Worm (Caenorhabditis elegans) whole organism, young adult: Measurements from ENCODE around the gene ugt-37.
A peak's percentile ranks its signal among the peaks of the same experiment; 100 is the strongest.

Experiments used
- B0019.2 ChIP-seq: fragments of 200-800 bp; sonication (Bioruptor generic); conservative IDR thresholded peaks from 2 replicates; pipeline ENCODE4 v1.3.6; 2022; ENCODE audit warnings: missing genetic modification reagents, missing genetic modification characterization, missing compliant biosample characterization
- B0035.1 ChIP-seq: sonication (generic microtip); optimal IDR thresholded peaks from 2 replicates; lab custom pipeline; 2016; ENCODE audit warnings: missing genetic modification characterization, mild to moderate bottlenecking, missing compliant biosample characterization, missing genotype, missing genetic modification reagents
- B0261.1 ChIP-seq: sonication (generic microtip); optimal IDR thresholded peaks from 2 replicates; lab custom pipeline; 2016; ENCODE audit warnings: mild to moderate bottlenecking, missing genetic modification characterization, moderate library complexity, missing compliant biosample characterization
- C17E4.6 ChIP-seq: fragments of 200-800 bp; sonication (Bioruptor generic); IDR thresholded peaks from 2 replicates; pipeline ENCODE4 v1.3.6; 2022; ENCODE audit warnings: missing genetic modification reagents, missing genetic modification characterization, missing compliant biosample characterization
- K12H6.12 ChIP-seq: fragments of 200-800 bp; sonication (Bioruptor generic); optimal IDR thresholded peaks from 2 replicates; lab custom pipeline; 2018; ENCODE audit warnings: mild to moderate bottlenecking, missing genetic modification characterization, missing compliant biosample characterization
- T26A5.8 ChIP-seq: sonication (generic microtip); optimal IDR thresholded peaks from 2 replicates; lab custom pipeline; 2016; ENCODE audit warnings: missing genetic modification characterization, missing compliant biosample characterization
- Y53G8AR.9 ChIP-seq: fragments of 200-800 bp; sonication (Bioruptor generic); conservative IDR thresholded peaks from 2 replicates; pipeline ENCODE4 v1.3.6; 2022; ENCODE audit warnings: missing genetic modification reagents, missing genetic modification characterization, missing compliant biosample characterization
- Y56A3A.18 ChIP-seq: fragments of 200-800 bp; sonication (Bioruptor generic); IDR thresholded peaks from 2 replicates; pipeline ENCODE4 v1.3.6; 2022; ENCODE audit warnings: missing genetic modification reagents, missing genetic modification characterization, missing compliant biosample characterization
- Y79H2A.3 ChIP-seq: fragments of 200-800 bp; sonication (Bioruptor generic); conservative IDR thresholded peaks from 2 replicates; pipeline ENCODE4 v1.3.6; 2022; ENCODE audit warnings: missing genetic modification reagents, missing genetic modification characterization, missing compliant biosample characterization
- akir-1 ChIP-seq: fragments of 200-800 bp; sonication (Bioruptor generic); optimal IDR thresholded peaks from 2 replicates; lab custom pipeline; 2018; ENCODE audit warnings: mild to moderate bottlenecking, missing genetic modification characterization, moderate library complexity, missing compliant biosample characterization
- athp-1 ChIP-seq: sonication (generic microtip); optimal IDR thresholded peaks from 2 replicates; lab custom pipeline; 2017; ENCODE audit warnings: mild to moderate bottlenecking, missing genetic modification characterization, missing compliant biosample characterization
- attf-3 ChIP-seq: fragments of 200-800 bp; sonication (Bioruptor generic); conservative IDR thresholded peaks from 2 replicates; pipeline ENCODE4 v1.3.6; 2022; ENCODE audit warnings: missing genetic modification reagents, missing genetic modification characterization, missing compliant biosample characterization
- bed-2 ChIP-seq: fragments of 200-800 bp; sonication (Bioruptor generic); IDR thresholded peaks from 2 replicates; pipeline ENCODE4 v1.3.6; 2022; ENCODE audit warnings: missing genetic modification reagents, missing genetic modification characterization, missing compliant biosample characterization
- cebp-2 ChIP-seq: fragments of 200-800 bp; sonication (Bioruptor generic); IDR thresholded peaks from 2 replicates; pipeline ENCODE4 v1.3.6; 2022; ENCODE audit warnings: missing genetic modification characterization, missing compliant biosample characterization
- ceh-100 ChIP-seq: fragments of 200-800 bp; sonication (Bioruptor generic); IDR thresholded peaks from 2 replicates; pipeline ENCODE4 v1.3.6; 2022; ENCODE audit warnings: missing genetic modification reagents, missing genetic modification characterization, missing compliant biosample characterization
- ceh-40 ChIP-seq: fragments of 200-800 bp; sonication (Bioruptor generic); IDR thresholded peaks from 2 replicates; pipeline ENCODE4 v1.3.6; 2022; ENCODE audit warnings: missing genetic modification characterization, missing compliant biosample characterization
- ceh-79 ChIP-seq: sonication (generic microtip); optimal IDR thresholded peaks from 2 replicates; lab custom pipeline; 2017; ENCODE audit warnings: mild to moderate bottlenecking, missing genetic modification characterization, missing compliant biosample characterization
- ceh-91 ChIP-seq: fragments of 200-800 bp; sonication (Bioruptor generic); IDR thresholded peaks from 2 replicates; pipeline ENCODE4 v1.3.6; 2022; ENCODE audit warnings: missing genetic modification reagents, missing genetic modification characterization, missing compliant biosample characterization
- chd-7 ChIP-seq: sonication (generic microtip); optimal IDR thresholded peaks from 2 replicates; lab custom pipeline; 2016; ENCODE audit warnings: mild to moderate bottlenecking, missing genetic modification characterization, moderate library complexity, missing compliant biosample characterization
- egl-44 ChIP-seq: fragments of 200-800 bp; sonication (Bioruptor generic); IDR thresholded peaks from 2 replicates; pipeline ENCODE4 v1.3.6; 2022; ENCODE audit warnings: missing genetic modification reagents, missing genetic modification characterization, missing compliant biosample characterization
- him-1 ChIP-seq: sonication (generic microtip); optimal IDR thresholded peaks from 2 replicates; lab custom pipeline; 2016; ENCODE audit warnings: missing genotype, missing genetic modification reagents, missing genetic modification characterization, missing compliant biosample characterization
- hmg-20 ChIP-seq: fragments of 200-800 bp; sonication (Bioruptor generic); IDR thresholded peaks from 2 replicates; pipeline ENCODE4 v1.3.6; 2022; ENCODE audit warnings: missing genetic modification reagents, missing genetic modification characterization, missing compliant biosample characterization
- hrde-1 ChIP-seq: sonication (generic microtip); optimal IDR thresholded peaks from 2 replicates; lab custom pipeline; 2016; ENCODE audit warnings: missing genetic modification characterization, mild to moderate bottlenecking, missing compliant biosample characterization, moderate library complexity, missing genotype, missing genetic modification reagents, borderline replicate concordance
- hsf-1 ChIP-seq: fragments of 200-800 bp; sonication (Bioruptor generic); IDR thresholded peaks from 2 replicates; pipeline ENCODE4 v1.3.6; 2022; ENCODE audit warnings: missing genetic modification reagents, missing genetic modification characterization, missing compliant biosample characterization
- lag-1 ChIP-seq: fragments of 200-800 bp; sonication (Bioruptor generic); IDR thresholded peaks from 2 replicates; pipeline ENCODE4 v1.3.6; 2022; ENCODE audit warnings: missing genetic modification reagents, missing genetic modification characterization, missing compliant biosample characterization
- let-607 ChIP-seq, 2 experiments: fragments of 200-800 bp in 1 of 2; sonication (Bioruptor generic) in 1 of 2; sonication (generic microtip) in 1 of 2; optimal IDR thresholded peaks; 2 replicates each; lab custom pipeline; 2016 to 2018; ENCODE audit warnings: mild to moderate bottlenecking in 2 of 2, missing compliant biosample characterization in 2 of 2, missing genetic modification characterization in 2 of 2, moderate library complexity in 2 of 2, missing genotype in 1 of 2
- lin-40 ChIP-seq: sonication (generic microtip); optimal IDR thresholded peaks from 2 replicates; lab custom pipeline; 2016; ENCODE audit warnings: missing genetic modification characterization, mild to moderate bottlenecking, missing compliant biosample characterization, missing genotype, missing genetic modification reagents
- lin-54 ChIP-seq: fragments of 200-800 bp; sonication (Bioruptor generic); optimal IDR thresholded peaks from 2 replicates; lab custom pipeline; 2018; ENCODE audit warnings: mild to moderate bottlenecking, missing genetic modification characterization, missing compliant biosample characterization
- lsl-1 ChIP-seq: fragments of 200-800 bp; sonication (Bioruptor generic); optimal IDR thresholded peaks from 2 replicates; lab custom pipeline; 2018; ENCODE audit warnings: mild to moderate bottlenecking, missing genetic modification characterization, moderate library complexity, missing compliant biosample characterization
- mcd-1 ChIP-seq: fragments of 200-800 bp; sonication (Bioruptor generic); IDR thresholded peaks from 2 replicates; pipeline ENCODE4 v1.3.6; 2022; ENCODE audit warnings: missing genetic modification reagents, missing genetic modification characterization, missing compliant biosample characterization
- mel-28 ChIP-seq: sonication (generic microtip); optimal IDR thresholded peaks from 2 replicates; lab custom pipeline; 2016; ENCODE audit warnings: borderline replicate concordance, mild to moderate bottlenecking, missing genetic modification characterization, missing compliant biosample characterization
- nfyb-1 ChIP-seq: fragments of 200-800 bp; sonication (Bioruptor generic); IDR thresholded peaks from 2 replicates; pipeline ENCODE4 v1.3.6; 2022; ENCODE audit warnings: missing genetic modification reagents, missing genetic modification characterization, missing compliant biosample characterization
- nhr-120 ChIP-seq: fragments of 200-800 bp; sonication (Bioruptor generic); IDR thresholded peaks from 2 replicates; pipeline ENCODE4 v1.3.6; 2022; ENCODE audit warnings: missing genetic modification characterization, missing compliant biosample characterization
- nhr-80 ChIP-seq: sonication (generic microtip); optimal IDR thresholded peaks from 2 replicates; lab custom pipeline; 2016; ENCODE audit warnings: missing genetic modification characterization, missing compliant biosample characterization
- nhr-90 ChIP-seq: sonication (generic microtip); optimal IDR thresholded peaks from 2 replicates; lab custom pipeline; 2016; ENCODE audit warnings: missing genotype, mild to moderate bottlenecking, missing genetic modification characterization, missing compliant biosample characterization
- rec-8 ChIP-seq, 2 experiments: sonication (generic microtip); optimal IDR thresholded peaks; 2 replicates each; lab custom pipeline; 2016; ENCODE audit warnings: mild to moderate bottlenecking in 2 of 2, missing genetic modification characterization in 2 of 2, missing genetic modification reagents in 2 of 2, missing genotype in 2 of 2, missing biosample characterization in 1 of 2, missing compliant biosample characterization in 1 of 2, moderate library complexity in 1 of 2
- rpc-1 ChIP-seq, 2 experiments: fragments of 150-350 bp in 1 of 2; sonication (generic microtip) in 1 of 2; optimal IDR thresholded peaks; 2 replicates each; lab custom pipeline; 2014 to 2018; ENCODE audit warnings: missing biosample characterization in 1 of 2, missing genetic modification characterization in 1 of 2, missing genetic modification reagents in 1 of 2, missing genotype in 1 of 2
- snpc-3.4 ChIP-seq: sonication (generic microtip); optimal IDR thresholded peaks from 2 replicates; lab custom pipeline; 2017; ENCODE audit warnings: missing genetic modification characterization, mild to moderate bottlenecking, missing compliant biosample characterization, antibody characterized with exemption, moderate library complexity, missing genotype, missing genetic modification reagents
- zfh-2 ChIP-seq: fragments of 200-800 bp; sonication (Bioruptor generic); conservative IDR thresholded peaks from 2 replicates; pipeline ENCODE4 v1.3.6; 2022; ENCODE audit warnings: missing genetic modification reagents, missing genetic modification characterization, missing compliant biosample characterization
- ztf-18 ChIP-seq: sonication (generic microtip); optimal IDR thresholded peaks from 2 replicates; lab custom pipeline; 2016; ENCODE audit warnings: missing genotype, mild to moderate bottlenecking, missing genetic modification characterization, missing compliant biosample characterization
- ztf-25 ChIP-seq: fragments of 200-800 bp; sonication (Bioruptor generic); IDR thresholded peaks from 2 replicates; pipeline ENCODE4 v1.3.6; 2022; ENCODE audit warnings: missing genetic modification reagents, missing genetic modification characterization, missing compliant biosample characterization

ugt-37 gene

ce11 chrV:7096811-7097210, 48.3 kb downstream of the ugt-37 start:
- no peak for TF ChIP-seq C17E4.6
- TF ChIP-seq cebp-2 (GFP tag; lab: Robert Waterston, UW), result no peak
- no peak for TF ChIP-seq nhr-90 (tag; lab: Kevin White, UChicago)
- no peak for TF ChIP-seq hsf-1 (GFP tag; lab: Robert Waterston, UW)
- no peak for TF ChIP-seq K12H6.12
- TF ChIP-seq nhr-120 (GFP tag; lab: Robert Waterston, UW), result no peak
- TF ChIP-seq Y56A3A.18 (GFP tag; lab: Robert Waterston, UW), result no peak
- no peak for TF ChIP-seq him-1
- no peak for TF ChIP-seq lin-40 (tag; lab: Kevin White, UChicago)
- TF ChIP-seq athp-1 (tag; lab: Kevin White, UChicago), result no peak
- TF ChIP-seq zfh-2 (GFP tag; lab: Robert Waterston, UW), result no peak
- TF ChIP-seq ceh-91 (GFP tag; lab: Robert Waterston, UW), result no peak
- TF ChIP-seq rec-8 (tag; optimal IDR thresholded peaks at IDR 0.05; lab: Kevin White, UChicago), result no peak
- TF ChIP-seq ztf-18 (tag; lab: Kevin White, UChicago), result no peak

- TF ChIP-seq ceh-40 (GFP tag; lab: Robert Waterston, UW) (no peak), lag-1 (GFP tag; lab: Robert Waterston, UW) (no peak), nfyb-1 (GFP tag; lab: Robert Waterston, UW) (no peak), K12H6.12 (no peak), T26A5.8 (tag; lab: Kevin White, UChicago) (no peak), lin-54 (GFP tag; lab: Kevin White, UChicago) (no peak)
Measured at ce11 chrV:7096129-7096730, 48.9 kb downstream of the ugt-37 start.

- no peak for TF ChIP-seq chd-7 (tag; lab: Kevin White, UChicago)
- TF ChIP-seq rpc-1 (optimal IDR thresholded peaks at IDR 0.05; lab: Kevin White, UChicago), result no peak
- TF ChIP-seq rpc-1 (tag; optimal IDR thresholded peaks at IDR 0.05; lab: Kevin White, UChicago), result no peak
- TF ChIP-seq nhr-80, result peak; percentile 40
- TF ChIP-seq mel-28, result no peak
Measured at ce11 chrV:7095254-7095990, 49.7 kb downstream of the ugt-37 start.

- TF ChIP-seq lsl-1 (GFP tag; lab: Kevin White, UChicago) (no peak), snpc-3.4 (tag; lab: Kevin White, UChicago) (no peak), B0261.1 (no peak), lin-54 (GFP tag; lab: Kevin White, UChicago) (no peak), ceh-100 (GFP tag; lab: Robert Waterston, UW) (no peak), bed-2 (no peak), let-607 (tag; optimal IDR thresholded peaks at IDR 0.05; lab: Kevin White, UChicago) (peak; percentile 18 to 32), B0019.2 (GFP tag; lab: Robert Waterston, UW) (no peak), Y79H2A.3 (GFP tag; lab: Robert Waterston, UW) (no peak), B0035.1 (no peak), ceh-79 (tag; lab: Kevin White, UChicago) (no peak), attf-3 (GFP tag; lab: Robert Waterston, UW) (no peak), ztf-25 (GFP tag; lab: Robert Waterston, UW) (no peak), akir-1 (GFP tag; lab: Kevin White, UChicago) (no peak), hrde-1 (tag; lab: Kevin White, UChicago) (no peak), hmg-20 (GFP tag; lab: Robert Waterston, UW) (no peak), Y53G8AR.9 (GFP tag; lab: Robert Waterston, UW) (peak; percentile 34; the same call in 1 of the 2 replicates), mcd-1 (GFP tag; lab: Robert Waterston, UW) (no peak), hsf-1 (GFP tag; lab: Robert Waterston, UW) (no peak), him-1 (no peak), egl-44 (peak; percentile 67; the same call in 1 of the 2 replicates)
Measured at ce11 chrV:7093720-7094401, 51.3 kb downstream of the ugt-37 start, which contains the start of gene nhr-135. TSS of gene nhr-135 (minus strand) at chrV:7093770.
